Fruit fly (Drosophila melanogaster): ENCODE measurements around the gene CG6770.
A peak's percentile ranks its signal among the peaks of the same experiment; 100 is the strongest.

The CG6770 gene

dm6 chr2L:12005436-12006396, 40.2 kb downstream of the CG6770 start:
- TF ChIP-seq sage (GFP tag; optimal IDR thresholded peaks at IDR 0.05) (peak; percentile 53), Mio (GFP tag; optimal IDR thresholded peaks at IDR 0.05) (no peak), CG32264 (GFP tag; optimal IDR thresholded peaks at IDR 0.05) (no peak), br (GFP tag; optimal IDR thresholded peaks at IDR 0.05) (peak; percentile 59), fru (GFP tag; optimal IDR thresholded peaks at IDR 0.05) (peak; percentile 23), rgr (GFP tag; optimal IDR thresholded peaks at IDR 0.05) (peak; percentile 1), Sp1 (GFP tag; optimal IDR thresholded peaks at IDR 0.05) (peak; percentile 27), Rel (GFP tag; optimal IDR thresholded peaks at IDR 0.05) (no peak), Rel (tag; optimal IDR thresholded peaks at IDR 0.05) (peak; percentile 100), psq (GFP tag; optimal IDR thresholded peaks at IDR 0.05) (peak; percentile 5), dl (GFP tag; optimal IDR thresholded peaks at IDR 0.05; ENCODE audit: insufficient read depth in 1 of 2, partially characterized antibody in 2 of 2) (peak; percentile 59 to 62), Jra (GFP tag; optimal IDR thresholded peaks at IDR 0.05) (peak; percentile 40)

DNA sequence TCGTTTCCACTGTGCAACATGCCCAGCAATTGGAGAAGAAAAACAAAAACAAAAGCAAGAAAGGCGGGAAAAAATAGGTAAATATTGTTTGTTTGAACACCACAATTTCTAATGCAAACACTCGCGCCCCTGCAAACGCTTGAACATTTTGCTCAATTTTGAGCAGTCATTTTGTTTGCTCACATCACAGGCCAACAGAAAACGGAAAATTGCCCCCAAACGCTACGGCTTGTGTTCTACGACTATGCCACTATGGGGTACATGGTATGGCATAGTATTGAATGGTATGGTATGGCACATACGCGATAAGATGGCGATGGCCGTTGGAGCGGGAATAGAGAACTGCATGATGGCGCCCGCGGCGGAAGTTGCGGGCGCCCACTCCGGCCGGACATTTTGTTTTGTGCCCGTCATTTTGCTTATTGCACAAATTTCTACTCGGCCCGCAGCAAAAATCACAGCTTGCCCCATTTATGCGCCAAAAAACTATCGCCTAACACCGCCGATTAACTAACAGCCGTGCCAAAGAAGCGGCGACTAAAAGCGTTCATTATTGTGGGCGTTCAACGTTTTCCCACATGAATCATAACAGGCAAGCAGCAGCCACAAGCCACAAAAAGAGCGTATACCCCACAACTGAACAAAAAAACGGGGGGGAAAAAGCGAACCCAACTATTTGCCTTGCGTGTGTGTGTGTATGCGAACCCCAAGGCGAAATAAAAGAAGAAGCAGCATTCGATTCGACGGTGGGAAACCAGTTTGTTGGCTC, 41.5 kb downstream of the CG6770 start:
- no peak for TF ChIP-seq lola (GFP tag; optimal IDR thresholded peaks at IDR 0.05)
- peak; percentile 28 for TF ChIP-seq sv (GFP tag; optimal IDR thresholded peaks at IDR 0.05)
- TF ChIP-seq rgr (GFP tag; optimal IDR thresholded peaks at IDR 0.05), result peak; percentile 11
- peak in 1 of 2 experiments; percentile 22 for TF ChIP-seq foxo (GFP tag; optimal IDR thresholded peaks at IDR 0.05)
- peak; percentile 44 for TF ChIP-seq OdsH (GFP tag; optimal IDR thresholded peaks at IDR 0.05)
- peak in 1 of 2 experiments; percentile 31 for TF ChIP-seq dl (GFP tag; optimal IDR thresholded peaks at IDR 0.05; ENCODE audit: insufficient read depth in 1 of 2, partially characterized antibody in 2 of 2)
- no peak for TF ChIP-seq sage (GFP tag; optimal IDR thresholded peaks at IDR 0.05)

DNA sequence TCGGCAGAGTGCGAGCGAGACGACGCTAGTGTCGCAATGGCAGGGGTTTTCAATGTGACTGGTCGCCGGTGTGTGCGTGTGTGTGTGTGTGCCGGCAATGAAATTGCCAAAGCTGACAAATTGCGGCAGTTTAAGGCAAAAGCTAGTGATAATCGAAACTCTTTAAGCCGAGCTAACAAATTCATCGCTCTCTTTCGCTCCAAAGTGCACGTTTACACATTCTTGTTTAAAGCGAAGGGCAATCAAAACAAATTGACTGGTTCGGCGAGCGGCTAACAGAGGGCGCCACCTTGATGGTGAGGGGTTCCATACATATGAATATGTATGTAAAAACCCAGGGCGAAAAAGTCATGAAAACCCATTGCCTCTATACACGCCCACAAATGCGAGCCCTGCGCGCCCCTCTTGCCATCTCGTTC, 42.1 kb downstream of the CG6770 start:
- TF ChIP-seq woc (GFP tag; optimal IDR thresholded peaks at IDR 0.05) (no peak), Hr83 (GFP tag; optimal IDR thresholded peaks at IDR 0.05; ENCODE audit: poor library complexity, severe bottlenecking) (peak; percentile 22), foxo (GFP tag; optimal IDR thresholded peaks at IDR 0.05) (peak in 1 of 2 experiments; percentile 32), lola (GFP tag; optimal IDR thresholded peaks at IDR 0.05) (peak; percentile 1)

DNA sequence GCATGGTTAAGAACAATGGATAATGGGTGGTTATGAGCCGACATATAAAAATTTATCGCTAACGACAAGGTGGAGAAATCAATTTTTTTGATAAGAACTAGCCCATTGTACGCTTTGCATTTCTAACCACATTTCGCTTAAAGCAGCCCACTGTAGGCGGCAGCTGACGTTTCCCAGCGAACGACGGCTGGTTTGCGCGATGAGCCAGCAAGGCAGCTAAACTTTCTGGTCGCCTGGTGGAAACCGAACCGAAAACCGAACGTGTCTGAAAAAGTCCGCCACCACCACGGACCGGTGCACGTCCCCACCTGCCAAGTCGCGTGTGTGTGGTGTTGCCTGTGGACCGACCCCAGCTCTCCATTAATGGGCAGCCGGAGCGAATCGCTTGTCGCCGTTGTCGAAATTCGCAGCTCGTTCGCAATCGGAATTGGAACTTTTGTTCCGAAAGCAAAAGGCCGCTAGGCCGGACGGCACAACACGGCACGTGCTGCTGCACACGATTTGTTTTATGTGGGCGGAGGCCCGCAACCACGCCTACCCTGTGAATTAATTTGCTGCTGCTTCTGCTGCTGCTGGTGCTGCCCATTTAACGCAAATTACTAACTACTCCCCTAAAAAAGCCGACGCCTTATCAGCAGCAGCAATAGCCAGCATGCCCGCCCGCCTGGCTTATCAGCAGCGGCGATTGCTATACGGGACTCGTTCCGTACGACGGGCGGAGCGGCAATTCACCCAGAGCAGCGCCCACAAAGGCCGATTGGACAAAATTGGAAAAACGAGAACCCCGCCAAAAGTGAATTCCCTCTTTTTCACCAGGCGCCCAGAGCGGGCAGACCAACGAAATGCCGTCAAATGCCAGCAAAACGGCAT, 42.8 kb downstream of the CG6770 start:
- TF ChIP-seq Vsx2 (GFP tag; optimal IDR thresholded peaks at IDR 0.05; ENCODE audit: partially characterized antibody), result no peak
- peak; percentile 64 to 90 for TF ChIP-seq dl (GFP tag; optimal IDR thresholded peaks at IDR 0.05; ENCODE audit: insufficient read depth in 1 of 2, partially characterized antibody in 2 of 2)
- TF ChIP-seq CG32264 (GFP tag; optimal IDR thresholded peaks at IDR 0.05), result no peak
- no peak for TF ChIP-seq lola (GFP tag; optimal IDR thresholded peaks at IDR 0.05)
- peak in 1 of 2 experiments; percentile 46 for TF ChIP-seq foxo (GFP tag; optimal IDR thresholded peaks at IDR 0.05)
- TF ChIP-seq Dif (GFP tag; optimal IDR thresholded peaks at IDR 0.05; ENCODE audit: partially characterized antibody), result no peak
- peak; percentile 88 for TF ChIP-seq h (GFP tag; optimal IDR thresholded peaks at IDR 0.05)
- peak; percentile 20 for TF ChIP-seq Sp1 (GFP tag; optimal IDR thresholded peaks at IDR 0.05)
- TF ChIP-seq sage (GFP tag; optimal IDR thresholded peaks at IDR 0.05), result no peak
- no peak for TF ChIP-seq ey (GFP tag; optimal IDR thresholded peaks at IDR 0.05)
- peak; percentile 63 for TF ChIP-seq br (GFP tag; optimal IDR thresholded peaks at IDR 0.05)
- TF ChIP-seq Abd-B (GFP tag; optimal IDR thresholded peaks at IDR 0.05), result no peak
- TF ChIP-seq woc (GFP tag; optimal IDR thresholded peaks at IDR 0.05), result peak; percentile 84
- TF ChIP-seq GATAd (GFP tag; optimal IDR thresholded peaks at IDR 0.05), result no peak
- no peak for TF ChIP-seq Hr78 (GFP tag; optimal IDR thresholded peaks at IDR 0.05)
- TF ChIP-seq Hr83 (GFP tag; optimal IDR thresholded peaks at IDR 0.05; ENCODE audit: poor library complexity, severe bottlenecking), result peak; percentile 50
- TF ChIP-seq N (GFP tag; optimal IDR thresholded peaks at IDR 0.05), result no peak
- no peak for TF ChIP-seq CG9705 (GFP tag; optimal IDR thresholded peaks at IDR 0.05)
- peak; percentile 1 for TF ChIP-seq OdsH (GFP tag; optimal IDR thresholded peaks at IDR 0.05)
- peak; percentile 0 for TF ChIP-seq psq (GFP tag; optimal IDR thresholded peaks at IDR 0.05)
- peak; percentile 8 for TF ChIP-seq Hnf4 (GFP tag; optimal IDR thresholded peaks at IDR 0.05)
- peak; percentile 8 for TF ChIP-seq Dfd (GFP tag; optimal IDR thresholded peaks at IDR 0.05)
- no peak for TF ChIP-seq Myc (optimal IDR thresholded peaks at IDR 0.05)
- no peak for TF ChIP-seq usp (GFP tag; optimal IDR thresholded peaks at IDR 0.05)
- no peak for TF ChIP-seq tai (GFP tag; optimal IDR thresholded peaks at IDR 0.05)
- TF ChIP-seq dsf (GFP tag; optimal IDR thresholded peaks at IDR 0.05; ENCODE audit: borderline replicate concordance), result no peak
- no peak for TF ChIP-seq Rel (GFP tag; optimal IDR thresholded peaks at IDR 0.05)
- TF ChIP-seq Rel (tag; optimal IDR thresholded peaks at IDR 0.05), result peak; percentile 99
- peak; percentile 5 for TF ChIP-seq fru (GFP tag; optimal IDR thresholded peaks at IDR 0.05)
- no peak for TF ChIP-seq dmrt93B (GFP tag; optimal IDR thresholded peaks at IDR 0.05)
- no peak for TF ChIP-seq sv (GFP tag; optimal IDR thresholded peaks at IDR 0.05)
- TF ChIP-seq CrebA (GFP tag; optimal IDR thresholded peaks at IDR 0.05; ENCODE audit: borderline replicate concordance), result no peak
- peak; percentile 40 for TF ChIP-seq Jra (GFP tag; optimal IDR thresholded peaks at IDR 0.05)

Measured in whole organism, wandering third instar larva.